Fruit fly (Drosophila melanogaster): ENCODE data around the gene ND-13B.

Gene ND-13B

DNA sequence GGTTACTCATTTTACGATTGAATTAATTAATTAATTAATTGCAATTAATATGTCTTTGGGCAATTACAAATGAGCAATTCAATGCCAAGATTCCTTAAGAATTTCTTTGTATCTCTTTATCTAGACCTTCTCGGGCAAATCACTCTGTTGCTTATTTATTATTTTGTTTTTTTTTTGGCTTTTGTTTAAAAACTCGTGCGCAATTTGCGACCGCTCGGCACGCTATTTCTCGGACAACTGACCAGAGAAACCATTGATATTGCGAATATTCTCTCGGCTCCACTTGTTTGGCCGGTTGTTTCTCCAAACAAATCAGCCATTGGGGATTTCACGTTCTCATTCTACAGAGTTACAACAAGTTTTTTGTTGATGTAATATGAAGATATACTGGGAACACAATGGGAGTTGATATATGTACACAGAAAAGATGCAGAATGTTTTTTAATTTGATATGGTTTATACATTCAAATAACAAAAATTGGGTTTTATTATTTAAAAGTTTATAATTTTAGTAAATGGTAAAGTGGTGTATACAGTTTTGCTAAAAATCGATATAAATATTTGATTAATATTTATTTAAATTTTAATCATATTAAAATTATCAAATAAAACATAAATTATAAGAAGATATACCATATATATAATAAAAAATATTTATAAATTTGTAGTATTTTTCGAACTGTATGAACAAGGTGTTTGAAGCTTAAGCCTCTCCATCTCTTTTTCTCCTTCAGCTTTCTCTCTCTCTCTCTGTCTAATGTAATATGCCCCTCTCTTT lies 2.9 kb upstream of the ND-13B start, which contains the start of gene NijA (continued):
- TF ChIP-seq CG10959 (GFP tag; IDR thresholded peaks at IDR 0.05) (no peak), CG32532 (GFP tag; IDR thresholded peaks at IDR 0.05) (no peak), ci (GFP tag; IDR thresholded peaks at IDR 0.05) (no peak), repo (GFP tag; optimal IDR thresholded peaks at IDR 0.05) (no peak), HLHmδ (GFP tag; optimal IDR thresholded peaks at IDR 0.05) (no peak), lov (optimal IDR thresholded peaks at IDR 0.05) (no peak), lov (GFP tag; IDR thresholded peaks at IDR 0.05) (no peak), CrebB (tag; optimal IDR thresholded peaks at IDR 0.05) (no peak), CG30020 (tag; optimal IDR thresholded peaks at IDR 0.05) (no peak), Myb (GFP tag; optimal IDR thresholded peaks at IDR 0.05) (no peak), CG1602 (GFP tag; optimal IDR thresholded peaks at IDR 0.05) (no peak), CkIIα-i1 (GFP tag; IDR thresholded peaks at IDR 0.05) (no peak), CG10565 (GFP tag; optimal IDR thresholded peaks at IDR 0.05) (no peak), CoRest (tag; optimal IDR thresholded peaks at IDR 0.05) (peak; percentile 59), CG3838 (GFP tag; optimal IDR thresholded peaks at IDR 0.05) (no peak), CG10209 (GFP tag; optimal IDR thresholded peaks at IDR 0.05) (no peak), Adf1 (GFP tag; IDR thresholded peaks at IDR 0.05) (no peak), CG15011 (GFP tag; optimal IDR thresholded peaks at IDR 0.05) (no peak), ac (GFP tag; optimal IDR thresholded peaks at IDR 0.05) (no peak), sr (GFP tag; IDR thresholded peaks at IDR 0.05) (no peak), CG18619 (GFP tag; optimal IDR thresholded peaks at IDR 0.05) (no peak), CG6254 (GFP tag; optimal IDR thresholded peaks at IDR 0.05) (no peak), lola (GFP tag; optimal IDR thresholded peaks at IDR 0.05) (peak in 1 of 3 experiments; percentile 39), slp2 (GFP tag; optimal IDR thresholded peaks at IDR 0.05) (no peak), ssp (GFP tag; IDR thresholded peaks at IDR 0.05) (no peak), B-H2 (GFP tag; optimal IDR thresholded peaks at IDR 0.05) (no peak), gcm2 (GFP tag; optimal IDR thresholded peaks at IDR 0.05) (no peak), CG12236 (GFP tag; optimal IDR thresholded peaks at IDR 0.05) (no peak), Hsf (GFP tag; optimal IDR thresholded peaks at IDR 0.05) (no peak), slbo (GFP tag; IDR thresholded peaks at IDR 0.05) (peak; percentile 62), ash1 (GFP tag; optimal IDR thresholded peaks at IDR 0.05) (no peak), CG12391 (tag; optimal IDR thresholded peaks at IDR 0.05) (peak; percentile 47), tna (GFP tag; IDR thresholded peaks at IDR 0.05; ENCODE audit: partially characterized antibody) (no peak), Fer3 (tag; optimal IDR thresholded peaks at IDR 0.05) (no peak), hth (optimal IDR thresholded peaks at IDR 0.05) (no peak), Lim3 (GFP tag; IDR thresholded peaks at IDR 0.05) (no peak), Spps (tag; optimal IDR thresholded peaks at IDR 0.05) (no peak), Hey (tag; optimal IDR thresholded peaks at IDR 0.05) (no peak), CG34376 (GFP tag; optimal IDR thresholded peaks at IDR 0.05) (no peak), CG1233 (GFP tag; optimal IDR thresholded peaks at IDR 0.05) (no peak), NC2β (GFP tag; optimal IDR thresholded peaks at IDR 0.05) (no peak), CG10979 (tag; optimal IDR thresholded peaks at IDR 0.05) (peak; percentile 51), Abd-B (GFP tag; optimal IDR thresholded peaks at IDR 0.05) (no peak), CG10462 (GFP tag; optimal IDR thresholded peaks at IDR 0.05) (no peak), CG13624 (GFP tag; optimal IDR thresholded peaks at IDR 0.05) (no peak), CG11504 (tag; optimal IDR thresholded peaks at IDR 0.05) (no peak), ranshi (GFP tag; IDR thresholded peaks at IDR 0.05) (no peak), CG16813 (GFP tag; IDR thresholded peaks at IDR 0.05; ENCODE audit: partially characterized antibody) (no peak), MBD-R2 (GFP tag; IDR thresholded peaks at IDR 0.05) (no peak), gce (GFP tag; IDR thresholded peaks at IDR 0.05) (no peak), CG12659 (GFP tag; optimal IDR thresholded peaks at IDR 0.05) (no peak)
